Worm (Caenorhabditis elegans) whole organism, mixed stage, embryonic: Measurements from ENCODE around the gene F20G2.3.

Experiments used
- blmp-1 ChIP-seq: fragments of 150-350 bp; optimal IDR thresholded peaks from 2 replicates; lab custom pipeline; 2014; ENCODE audit warnings: missing biosample characterization, missing genetic modification characterization
- elt-3 ChIP-seq: fragments of 150-350 bp; optimal IDR thresholded peaks from 2 replicates; lab custom pipeline; 2014; ENCODE audit warnings: missing biosample characterization, missing genetic modification characterization
- ham-2 ChIP-seq: fragments of 200-800 bp; sonication (Bioruptor generic); optimal IDR thresholded peaks from 2 replicates; lab custom pipeline; 2018; ENCODE audit warnings: mild to moderate bottlenecking, missing genetic modification characterization, missing compliant biosample characterization
- lin-13 ChIP-seq: fragments of 150-350 bp; optimal IDR thresholded peaks from 2 replicates; lab custom pipeline; 2014; ENCODE audit warnings: missing biosample characterization, missing genetic modification characterization
- lsy-2 ChIP-seq: fragments of 150-350 bp; optimal IDR thresholded peaks from 2 replicates; lab custom pipeline; 2014; ENCODE audit warnings: missing biosample characterization, missing genetic modification characterization
- mep-1 ChIP-seq: fragments of 150-350 bp; optimal IDR thresholded peaks from 2 replicates; lab custom pipeline; 2017; ENCODE audit warnings: missing biosample characterization, missing genetic modification reagents, missing genetic modification characterization, inconsistent platforms
- nhr-12 ChIP-seq: fragments of 150-350 bp; optimal IDR thresholded peaks from 2 replicates; lab custom pipeline; 2014; ENCODE audit warnings: missing biosample characterization, missing genetic modification characterization
- nhr-2 ChIP-seq: fragments of 150-350 bp; optimal IDR thresholded peaks from 2 replicates; lab custom pipeline; 2014; ENCODE audit warnings: missing biosample characterization, missing genetic modification characterization
- nhr-237 ChIP-seq: fragments of 150-350 bp; optimal IDR thresholded peaks from 2 replicates; lab custom pipeline; 2014; ENCODE audit warnings: missing biosample characterization, missing genetic modification characterization
- nhr-28 ChIP-seq: fragments of 150-350 bp; optimal IDR thresholded peaks from 2 replicates; lab custom pipeline; 2014; ENCODE audit warnings: missing biosample characterization, missing genetic modification characterization
- nhr-76 ChIP-seq: sonication (generic microtip); optimal IDR thresholded peaks from 2 replicates; lab custom pipeline; 2017; ENCODE audit warnings: missing biosample characterization, missing genetic modification characterization
- pha-4 ChIP-seq: fragments of 150-350 bp; optimal IDR thresholded peaks from 2 replicates; lab custom pipeline; 2018; ENCODE audit warnings: missing biosample characterization, missing genetic modification reagents, missing genetic modification characterization
- sem-2 ChIP-seq: fragments of 200-800 bp; sonication (Bioruptor generic); optimal IDR thresholded peaks from 2 replicates; lab custom pipeline; 2018; ENCODE audit warnings: mild to moderate bottlenecking, missing genetic modification characterization, missing compliant biosample characterization
- ztf-11 ChIP-seq: fragments of 150-350 bp; optimal IDR thresholded peaks from 2 replicates; lab custom pipeline; 2014; ENCODE audit warnings: missing biosample characterization, missing genetic modification characterization

- TF ChIP-seq elt-3 (tag; lab: Kevin White, UChicago) (no peak), blmp-1 (tag; lab: Kevin White, UChicago) (no peak), lsy-2 (tag; lab: Kevin White, UChicago) (no peak), lin-13 (no peak), nhr-237 (no peak), pha-4 (tag; lab: Kevin White, UChicago) (no peak), nhr-2 (tag; lab: Kevin White, UChicago) (no peak), nhr-76 (no peak), nhr-12 (tag; lab: Kevin White, UChicago) (no peak), nhr-28 (tag; lab: Kevin White, UChicago) (no peak), sem-2 (GFP tag; lab: Kevin White, UChicago) (no peak), ham-2 (GFP tag; lab: Kevin White, UChicago) (no peak), mep-1 (no peak), ztf-11 (tag; lab: Kevin White, UChicago) (no peak)
Observed at ce11 chrV:13794046-13794445, 25.8 kb upstream of the F20G2.3 start.
